Fruit fly (Drosophila melanogaster) whole organism, prepupa: ENCODE measurements around the gene Abd-B.
A peak's percentile ranks its signal among the peaks of the same experiment; 100 is the strongest.

Experiments used
- Blimp-1 ChIP-seq: fragments of 200-800 bp; sonication (Bioruptor generic); optimal IDR thresholded peaks from 3 replicates; lab custom pipeline; 2017; ENCODE audit warnings: missing biosample characterization, missing genetic modification characterization, mild to moderate bottlenecking, moderate library complexity, missing genetic modification reagents
- CG10669 ChIP-seq: fragments of 200-800 bp; sonication (Bioruptor generic); optimal IDR thresholded peaks from 3 replicates; lab custom pipeline; 2018; ENCODE audit warnings: missing biosample characterization, mild to moderate bottlenecking, missing genetic modification characterization, moderate library complexity
- CG11294 ChIP-seq: fragments of 200-800 bp; sonication (Bioruptor generic); IDR thresholded peaks from 2 replicates; pipeline ENCODE4 v1.3.6; 2022; ENCODE audit warnings: missing biosample characterization, missing genetic modification characterization
- CG11762 ChIP-seq: fragments of 200-800 bp; sonication (Bioruptor generic); optimal IDR thresholded peaks from 3 replicates; lab custom pipeline; 2016; ENCODE audit warnings: missing biosample characterization, missing genetic modification characterization; ENCODE audit not compliant: insufficient read depth
- CG11902 ChIP-seq: fragments of 200-800 bp; sonication (Bioruptor generic); optimal IDR thresholded peaks from 3 replicates; lab custom pipeline; 2016; ENCODE audit warnings: missing biosample characterization, missing genetic modification characterization
- CG16779 ChIP-seq: fragments of 200-800 bp; sonication (Bioruptor generic); optimal IDR thresholded peaks from 3 replicates; lab custom pipeline; 2017; ENCODE audit warnings: missing biosample characterization, mild to moderate bottlenecking, missing genetic modification characterization
- CG31627 ChIP-seq: fragments of 200-800 bp; sonication (Bioruptor generic); optimal IDR thresholded peaks from 3 replicates; lab custom pipeline; 2016; ENCODE audit warnings: missing biosample characterization, missing genetic modification characterization
- CG32006 ChIP-seq: fragments of 200-800 bp; sonication (Bioruptor generic); optimal IDR thresholded peaks from 3 replicates; lab custom pipeline; 2017; ENCODE audit warnings: missing biosample characterization, mild to moderate bottlenecking, missing genetic modification characterization
- CG34406 ChIP-seq: fragments of 200-800 bp; sonication (Bioruptor generic); optimal IDR thresholded peaks from 3 replicates; lab custom pipeline; 2016; ENCODE audit warnings: missing biosample characterization, missing genetic modification characterization
- CG4318 ChIP-seq: fragments of 200-800 bp; sonication (Bioruptor generic); optimal IDR thresholded peaks from 3 replicates; lab custom pipeline; 2017; ENCODE audit warnings: missing biosample characterization, mild to moderate bottlenecking, missing genetic modification characterization
- CG6163 ChIP-seq: fragments of 200-800 bp; sonication (Bioruptor generic); IDR thresholded peaks from 3 replicates; pipeline ENCODE4 v1.3.6; 2022; ENCODE audit warnings: missing biosample characterization, missing genetic modification characterization
- CG6276 ChIP-seq: fragments of 200-800 bp; sonication (Bioruptor generic); optimal IDR thresholded peaks from 2 replicates; lab custom pipeline; 2017; ENCODE audit warnings: missing biosample characterization, mild to moderate bottlenecking, missing genetic modification characterization
- CG6808 ChIP-seq: fragments of 200-800 bp; sonication (Bioruptor generic); optimal IDR thresholded peaks from 3 replicates; lab custom pipeline; 2017; ENCODE audit warnings: missing biosample characterization, missing genetic modification characterization, mild to moderate bottlenecking, moderate library complexity, missing genetic modification reagents
- CG6854 ChIP-seq: fragments of 200-800 bp; sonication (Bioruptor generic); optimal IDR thresholded peaks from 2 replicates; lab custom pipeline; 2017; ENCODE audit warnings: missing biosample characterization, mild to moderate bottlenecking, missing genetic modification characterization
- CG8119 ChIP-seq: fragments of 200-800 bp; sonication (Bioruptor generic); IDR thresholded peaks from 3 replicates; pipeline ENCODE4 v1.3.6; 2022; ENCODE audit warnings: missing biosample characterization, missing genetic modification characterization
- CG8319 ChIP-seq: fragments of 200-800 bp; sonication (Bioruptor generic); optimal IDR thresholded peaks from 3 replicates; lab custom pipeline; 2016; ENCODE audit warnings: missing biosample characterization, missing genetic modification characterization
- CG9139 ChIP-seq: fragments of 200-800 bp; sonication (Bioruptor generic); optimal IDR thresholded peaks from 3 replicates; lab custom pipeline; 2017; ENCODE audit warnings: missing biosample characterization, mild to moderate bottlenecking, missing genetic modification characterization
- Eip75B ChIP-seq: fragments of 200-800 bp; sonication (Bioruptor generic); optimal IDR thresholded peaks from 3 replicates; lab custom pipeline; 2016; ENCODE audit warnings: missing biosample characterization, missing genetic modification characterization
- Eip78C ChIP-seq: fragments of 200-800 bp; sonication (Bioruptor generic); peaks from one replicate; lab custom pipeline; 2016; ENCODE audit warnings: missing biosample characterization, missing genetic modification characterization
- Eip93F ChIP-seq: fragments of 200-800 bp; sonication (Bioruptor generic); optimal IDR thresholded peaks from 2 replicates; lab custom pipeline; 2016; ENCODE audit warnings: missing biosample characterization, mild to moderate bottlenecking, missing genetic modification characterization
- Ets21C ChIP-seq: fragments of 200-800 bp; sonication (Bioruptor generic); optimal IDR thresholded peaks from 3 replicates; lab custom pipeline; 2016; ENCODE audit warnings: missing biosample characterization, missing genetic modification characterization
- Hr39 ChIP-seq: fragments of 200-800 bp; sonication (Bioruptor generic); optimal IDR thresholded peaks from 2 replicates; lab custom pipeline; 2016; ENCODE audit warnings: missing biosample characterization, missing genetic modification characterization
- Hr4 ChIP-seq: fragments of 200-800 bp; sonication (Bioruptor generic); optimal IDR thresholded peaks from 3 replicates; lab custom pipeline; 2016; ENCODE audit warnings: missing biosample characterization, missing genetic modification characterization
- OdsH ChIP-seq: fragments of 200-800 bp; sonication (Bioruptor generic); optimal IDR thresholded peaks from 3 replicates; lab custom pipeline; 2016; ENCODE audit warnings: missing biosample characterization, missing genetic modification characterization
- Smox ChIP-seq: fragments of 200-800 bp; sonication (Bioruptor generic); optimal IDR thresholded peaks from 3 replicates; lab custom pipeline; 2016; ENCODE audit warnings: missing biosample characterization, missing genetic modification characterization
- Sox102F ChIP-seq: fragments of 200-800 bp; sonication (Bioruptor generic); optimal IDR thresholded peaks from 2 replicates; lab custom pipeline; 2016; ENCODE audit warnings: missing biosample characterization, mild to moderate bottlenecking, missing genetic modification characterization
- achi ChIP-seq: fragments of 200-800 bp; sonication (Bioruptor generic); optimal IDR thresholded peaks from 3 replicates; lab custom pipeline; 2016; ENCODE audit warnings: missing biosample characterization, missing genetic modification characterization
- acj6 ChIP-seq: fragments of 200-800 bp; sonication (Bioruptor generic); optimal IDR thresholded peaks from 3 replicates; lab custom pipeline; 2016; ENCODE audit warnings: missing biosample characterization, missing genetic modification characterization
- dsx ChIP-seq: fragments of 200-800 bp; optimal IDR thresholded peaks from 3 replicates; lab custom pipeline; 2019; ENCODE audit warnings: missing biosample characterization, mild to moderate bottlenecking, missing genetic modification characterization, moderate library complexity; ENCODE audit not compliant: poor library complexity, severe bottlenecking
- eg ChIP-seq: fragments of 200-800 bp; sonication (Bioruptor generic); IDR thresholded peaks from 3 replicates; pipeline ENCODE4 v1.3.6; 2022; ENCODE audit warnings: missing biosample characterization, missing genetic modification characterization
- esn ChIP-seq: fragments of 200-800 bp; sonication (Bioruptor generic); optimal IDR thresholded peaks from 2 replicates; lab custom pipeline; 2016; ENCODE audit warnings: missing biosample characterization, mild to moderate bottlenecking, missing genetic modification characterization, moderate library complexity
- fd59A ChIP-seq: fragments of 200-800 bp; sonication (Bioruptor generic); optimal IDR thresholded peaks from 2 replicates; lab custom pipeline; 2017; ENCODE audit warnings: missing biosample characterization, mild to moderate bottlenecking, missing genetic modification characterization, missing genetic modification reagents
- fd85E ChIP-seq: fragments of 200-800 bp; sonication (Bioruptor generic); optimal IDR thresholded peaks from 3 replicates; lab custom pipeline; 2016; ENCODE audit warnings: missing biosample characterization, missing genetic modification characterization
- fkh ChIP-seq: fragments of 200-800 bp; sonication (Bioruptor generic); optimal IDR thresholded peaks from 3 replicates; lab custom pipeline; 2017; ENCODE audit warnings: missing biosample characterization, mild to moderate bottlenecking, missing genetic modification characterization, moderate library complexity
- lz ChIP-seq: fragments of 200-800 bp; sonication (Bioruptor generic); optimal IDR thresholded peaks from 3 replicates; lab custom pipeline; 2016; ENCODE audit warnings: missing biosample characterization, missing genetic modification characterization
- net ChIP-seq: fragments of 200-800 bp; sonication (Bioruptor generic); optimal IDR thresholded peaks from 3 replicates; lab custom pipeline; 2016; ENCODE audit warnings: missing biosample characterization, missing genetic modification characterization
- spab ChIP-seq: fragments of 200-800 bp; sonication (Bioruptor generic); optimal IDR thresholded peaks from 2 replicates; lab custom pipeline; 2017; ENCODE audit warnings: missing biosample characterization, mild to moderate bottlenecking, missing genetic modification characterization, missing genetic modification reagents
- ss ChIP-seq, 2 experiments: fragments of 200-800 bp; sonication (Bioruptor generic); optimal IDR thresholded peaks; 2 replicates in 1 of 2; 3 replicates in 1 of 2; lab custom pipeline; 2017 to 2018; ENCODE audit warnings: mild to moderate bottlenecking in 2 of 2, missing biosample characterization in 2 of 2, missing genetic modification characterization in 2 of 2, moderate library complexity in 1 of 2
- svp ChIP-seq: fragments of 200-800 bp; sonication (Bioruptor generic); peaks from one replicate; lab custom pipeline; 2016; ENCODE audit warnings: missing biosample characterization, missing genetic modification characterization
- topi ChIP-seq: fragments of 200-800 bp; sonication (Bioruptor generic); optimal IDR thresholded peaks from 3 replicates; lab custom pipeline; 2016; ENCODE audit warnings: missing biosample characterization, missing genetic modification characterization

The Abd-B gene

DNA sequence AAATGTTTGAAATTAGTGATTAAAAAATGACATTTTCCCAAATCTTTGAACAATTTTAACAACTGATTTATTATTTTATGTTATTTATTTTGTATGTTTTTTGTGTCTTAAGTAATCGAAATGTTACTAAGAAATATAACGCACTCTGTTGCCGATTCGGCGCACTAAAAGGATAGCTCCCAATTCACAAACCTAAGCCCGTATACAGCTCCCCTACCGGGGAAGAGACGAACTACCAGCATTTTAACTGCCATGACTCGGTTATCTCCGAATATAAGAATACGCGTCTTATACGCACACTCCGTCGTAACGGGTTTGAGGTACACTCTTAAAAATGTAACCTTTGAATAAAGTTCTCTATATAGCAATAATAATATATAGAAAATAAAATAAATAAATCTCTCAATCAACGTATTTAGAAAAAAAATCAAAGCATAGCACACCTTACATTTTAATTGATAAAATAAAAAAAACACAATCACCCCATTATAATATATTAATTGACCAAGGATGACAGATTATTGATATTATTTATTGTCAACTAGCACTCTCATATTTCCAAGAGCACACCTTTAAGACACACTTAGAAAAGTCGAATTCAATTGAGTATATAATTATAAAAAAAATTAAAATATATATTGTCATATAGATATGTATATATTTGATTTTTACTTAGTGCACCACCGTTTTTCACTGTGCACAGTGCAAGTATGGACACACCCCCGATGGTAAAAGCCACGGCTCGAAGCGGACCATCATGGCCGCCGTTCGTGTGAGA, 14.1 kb downstream of the Abd-B start (continued):
- TF ChIP-seq spab (GFP tag; lab: Kevin White, UChicago) (peak; percentile 54), CG11762 (GFP tag; lab: Kevin White, UChicago) (peak; percentile 61), Eip75B (GFP tag; lab: Kevin White, UChicago) (no peak), Hr4 (GFP tag; lab: Kevin White, UChicago) (peak; percentile 58), CG31627 (GFP tag; lab: Kevin White, UChicago) (peak; percentile 13), Sox102F (GFP tag; lab: Kevin White, UChicago) (peak; percentile 41), achi (peak; percentile 85), lz (GFP tag; lab: Kevin White, UChicago) (peak; percentile 43), OdsH (GFP tag; lab: Kevin White, UChicago) (peak; percentile 79), CG6276 (peak; percentile 73), esn (GFP tag; lab: Kevin White, UChicago) (peak; percentile 77), CG32006 (GFP tag; lab: Kevin White, UChicago) (peak; percentile 93), CG4318 (GFP tag; lab: Kevin White, UChicago) (peak; percentile 85), net (GFP tag; lab: Kevin White, UChicago) (peak; percentile 51), dsx (peak; percentile 66), fd59A (GFP tag; lab: Kevin White, UChicago) (peak; percentile 44), Smox (GFP tag; lab: Kevin White, UChicago) (peak; percentile 49), CG34406 (GFP tag; lab: Kevin White, UChicago) (peak; percentile 88), eg (GFP tag; lab: Robert Waterston, UW) (peak; percentile 68; the same call in 1 of the 3 replicates), CG16779 (tag; lab: Kevin White, UChicago) (peak; percentile 51), CG11902 (GFP tag; lab: Kevin White, UChicago) (peak; percentile 13), CG6163 (GFP tag; lab: Robert Waterston, UW) (peak; percentile 65; the same call in 2 of the 3 replicates), ss (GFP tag; optimal IDR thresholded peaks at IDR 0.05; lab: Kevin White, UChicago) (peak; percentile 63 to 82)

DNA sequence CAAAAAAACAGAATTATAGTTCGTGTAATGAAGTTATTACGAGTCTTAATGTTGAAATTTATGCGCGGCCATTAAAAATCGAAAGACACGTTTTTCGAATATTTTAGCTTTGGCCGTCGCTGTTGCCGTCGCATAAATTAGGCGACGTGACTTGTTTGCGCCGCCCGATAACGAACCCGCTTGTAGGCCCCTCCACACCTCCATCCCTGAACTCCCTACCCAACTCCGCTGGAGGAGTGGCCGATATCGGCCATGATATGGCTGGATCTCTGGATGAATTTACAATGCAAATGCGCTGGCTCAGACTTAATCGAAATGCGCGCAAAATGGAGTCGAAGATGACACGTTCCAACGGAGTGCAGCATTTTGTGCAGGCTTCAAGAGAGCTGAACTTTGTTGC, 17.6 kb downstream of the Abd-B start:
- peak; percentile 14 for TF ChIP-seq svp (GFP tag; lab: Kevin White, UChicago)
- no peak for TF ChIP-seq CG4318 (GFP tag; lab: Kevin White, UChicago)
- TF ChIP-seq fd85E, result no peak
- no peak for TF ChIP-seq net (GFP tag; lab: Kevin White, UChicago)
- no peak for TF ChIP-seq CG10669 (GFP tag; lab: Kevin White, UChicago)
- no peak for TF ChIP-seq CG6163 (GFP tag; lab: Robert Waterston, UW)
- TF ChIP-seq CG6808 (GFP tag; lab: Kevin White, UChicago), result no peak
- peak; percentile 31 for TF ChIP-seq dsx
- no peak for TF ChIP-seq topi
- no peak for TF ChIP-seq Ets21C (GFP tag; lab: Kevin White, UChicago)

DNA sequence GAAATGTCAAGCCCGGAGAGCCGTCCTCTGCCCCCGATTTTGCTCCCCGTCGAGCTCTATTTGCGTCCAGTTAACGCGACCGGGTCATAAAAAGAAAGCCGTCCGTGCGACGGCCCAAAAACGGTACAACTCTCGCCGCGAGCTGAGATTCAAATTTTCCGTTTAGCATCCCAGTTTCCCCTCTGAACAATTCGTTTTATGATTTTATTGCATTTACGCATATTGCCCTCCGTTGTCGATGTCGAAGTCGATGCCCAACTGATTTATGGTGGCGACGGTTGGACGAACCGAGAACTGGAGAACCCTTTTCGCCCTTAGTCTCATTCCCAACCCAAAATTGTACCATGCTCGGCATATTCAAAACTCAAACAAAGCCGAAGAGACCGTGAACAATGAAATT, 20.7 kb downstream of the Abd-B start:
- TF ChIP-seq Eip75B (GFP tag; lab: Kevin White, UChicago), result no peak
- TF ChIP-seq OdsH (GFP tag; lab: Kevin White, UChicago), result no peak
- TF ChIP-seq, all 60 proteins: peak for 0

DNA sequence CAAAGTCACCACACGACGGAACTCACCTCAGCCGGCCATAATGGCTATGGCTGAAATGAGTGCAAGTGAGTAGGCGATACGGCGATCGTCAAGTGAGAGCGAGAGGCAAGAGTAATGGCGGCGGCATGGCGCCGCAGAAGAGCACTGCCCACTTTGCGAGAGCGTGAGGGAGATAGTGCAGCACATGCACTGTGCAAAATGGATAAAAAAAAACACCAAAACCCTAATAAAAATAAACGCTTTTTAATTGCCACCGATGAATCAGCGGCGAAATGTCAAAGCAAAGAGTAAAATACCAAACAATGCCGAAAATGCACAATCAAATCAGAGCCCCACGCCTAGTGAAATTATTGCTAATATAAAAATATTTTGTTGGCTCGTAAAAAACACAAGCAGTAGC, 23.4 kb downstream of the Abd-B start:
- TF ChIP-seq Blimp-1 (GFP tag; lab: Kevin White, UChicago) (no peak), CG11902 (GFP tag; lab: Kevin White, UChicago) (no peak), acj6 (GFP tag; lab: Kevin White, UChicago) (no peak), CG11762 (GFP tag; lab: Kevin White, UChicago) (no peak), achi (no peak), eg (GFP tag; lab: Robert Waterston, UW) (peak; percentile 68), CG6276 (no peak), CG11294 (GFP tag; lab: Robert Waterston, UW) (no peak; the same call in 1 of the 2 replicates), spab (GFP tag; lab: Kevin White, UChicago) (no peak), CG32006 (GFP tag; lab: Kevin White, UChicago) (peak; percentile 50), CG8319 (GFP tag; lab: Kevin White, UChicago) (no peak), CG9139 (GFP tag; lab: Kevin White, UChicago) (no peak), Hr39 (GFP tag; lab: Kevin White, UChicago) (peak; percentile 9), Eip75B (GFP tag; lab: Kevin White, UChicago) (peak; percentile 1), CG6808 (GFP tag; lab: Kevin White, UChicago) (peak; percentile 22), topi (peak; percentile 2), CG8119 (GFP tag; lab: Robert Waterston, UW) (peak; percentile 44; the same call in 2 of the 3 replicates), CG16779 (tag; lab: Kevin White, UChicago) (no peak), CG6163 (GFP tag; lab: Robert Waterston, UW) (peak; percentile 80), Eip78C (no peak), net (GFP tag; lab: Kevin White, UChicago) (peak; percentile 45), Eip93F (GFP tag; lab: Kevin White, UChicago) (no peak), CG6854 (GFP tag; lab: Kevin White, UChicago) (no peak), fkh (GFP tag; lab: Kevin White, UChicago) (no peak), fd59A (GFP tag; lab: Kevin White, UChicago) (no peak), Smox (GFP tag; lab: Kevin White, UChicago) (no peak), CG4318 (GFP tag; lab: Kevin White, UChicago) (no peak)
